Fruit fly (Drosophila melanogaster): Measurements from ENCODE around the gene brk.
A peak's percentile ranks its signal among the peaks of the same experiment; 100 is the strongest.

Gene brk

DNA sequence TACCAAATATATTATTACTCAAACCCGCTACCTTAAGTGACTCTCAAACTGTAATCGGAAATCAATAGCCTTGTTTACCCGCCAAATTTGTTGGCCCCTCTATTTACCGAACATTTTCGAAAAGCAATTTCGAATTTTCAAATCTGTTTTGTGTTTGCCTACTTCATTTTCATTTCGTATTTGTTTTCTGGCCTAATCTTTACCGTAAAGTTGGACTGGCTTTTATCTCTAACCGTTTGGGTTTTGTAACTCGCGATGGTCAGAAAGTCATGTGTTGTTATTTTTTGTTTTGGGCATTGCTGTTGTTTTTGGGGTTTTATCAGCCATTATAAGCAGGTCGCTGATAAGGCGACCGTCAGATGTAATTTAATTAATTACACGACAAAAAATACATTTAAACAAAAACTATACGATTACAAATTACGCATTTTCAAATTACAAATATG, 25.6 kb downstream of the brk start (continued):
- peak in 1 of 2 experiments; percentile 51 for TF ChIP-seq tll (GFP tag; optimal IDR thresholded peaks at IDR 0.05)
- TF ChIP-seq CG7271 (tag; optimal IDR thresholded peaks at IDR 0.05), result no peak
- no peak for TF ChIP-seq pita (GFP tag; optimal IDR thresholded peaks at IDR 0.05)
- no peak for TF ChIP-seq zf30C (GFP tag; optimal IDR thresholded peaks at IDR 0.05)
- TF ChIP-seq dmrt99B (tag; optimal IDR thresholded peaks at IDR 0.05), result peak; percentile 28
- no peak for TF ChIP-seq Dek (tag; optimal IDR thresholded peaks at IDR 0.05)
- TF ChIP-seq knrl (GFP tag; IDR thresholded peaks at IDR 0.05; ENCODE audit: partially characterized antibody), result no peak
- no peak for TF ChIP-seq HHEX (GFP tag; optimal IDR thresholded peaks at IDR 0.05)
- TF ChIP-seq Asciz (GFP tag; optimal IDR thresholded peaks at IDR 0.05), result peak; percentile 75
- TF ChIP-seq CG5245 (GFP tag; optimal IDR thresholded peaks at IDR 0.05), result no peak
- peak; percentile 12 for TF ChIP-seq CG2116 (GFP tag; optimal IDR thresholded peaks at IDR 0.05)
- TF ChIP-seq Xrp1 (GFP tag; IDR thresholded peaks at IDR 0.05), result peak; percentile 79
- peak; percentile 16 for TF ChIP-seq Fer3 (tag; optimal IDR thresholded peaks at IDR 0.05)
- no peak for TF ChIP-seq CG17612 (GFP tag; IDR thresholded peaks at IDR 0.05)
- no peak for TF ChIP-seq Usf (GFP tag; optimal IDR thresholded peaks at IDR 0.05)
- peak in 1 of 2 experiments; percentile 61 for TF ChIP-seq Pdp1 (GFP tag; optimal IDR thresholded peaks at IDR 0.05)
- peak; percentile 78 for TF ChIP-seq sens (GFP tag)
- no peak for TF ChIP-seq croc (GFP tag; conservative IDR thresholded peaks at IDR 0.05)
- no peak for TF ChIP-seq Nf-YC (tag; optimal IDR thresholded peaks at IDR 0.05)
- no peak for TF ChIP-seq esg (GFP tag; conservative IDR thresholded peaks at IDR 0.05)
- TF ChIP-seq cas (GFP tag; IDR thresholded peaks at IDR 0.05), result no peak
- TF ChIP-seq CG13775 (GFP tag; optimal IDR thresholded peaks at IDR 0.05), result no peak
- no peak for TF ChIP-seq CG11085 (GFP tag; IDR thresholded peaks at IDR 0.05)
- TF ChIP-seq Sry-β (GFP tag; optimal IDR thresholded peaks at IDR 0.05), result no peak
- no peak for TF ChIP-seq D (optimal IDR thresholded peaks at IDR 0.05)
- TF ChIP-seq D (GFP tag; optimal IDR thresholded peaks at IDR 0.05), result peak; percentile 39
- TF ChIP-seq CG18764 (GFP tag; optimal IDR thresholded peaks at IDR 0.05), result no peak
- TF ChIP-seq Bdp1 (GFP tag; optimal IDR thresholded peaks at IDR 0.05), result peak; percentile 20
- TF ChIP-seq CG7745 (tag; optimal IDR thresholded peaks at IDR 0.05), result peak; percentile 84
- no peak for TF ChIP-seq trem (tag; optimal IDR thresholded peaks at IDR 0.05)
- TF ChIP-seq ttk (GFP tag; IDR thresholded peaks at IDR 0.05), result no peak
- peak; percentile 29 for TF ChIP-seq NC2β (GFP tag; optimal IDR thresholded peaks at IDR 0.05)
- TF ChIP-seq CG15514 (GFP tag; optimal IDR thresholded peaks at IDR 0.05), result no peak
- TF ChIP-seq CG34422 (GFP tag; IDR thresholded peaks at IDR 0.05), result no peak
- peak; percentile 35 for TF ChIP-seq Lhr (GFP tag; optimal IDR thresholded peaks at IDR 0.05)
- no peak for TF ChIP-seq toy (GFP tag; IDR thresholded peaks at IDR 0.05)
- no peak for TF ChIP-seq CG7839 (tag; optimal IDR thresholded peaks at IDR 0.05)
- peak; percentile 62; the same call in 1 of the 2 replicates for TF ChIP-seq CG1024 (GFP tag; IDR thresholded peaks at IDR 0.05)
- TF ChIP-seq CG4328 (GFP tag; optimal IDR thresholded peaks at IDR 0.05), result peak; percentile 49
- TF ChIP-seq Atf6 (GFP tag; IDR thresholded peaks at IDR 0.05), result peak; percentile 54; the same call in 1 of the 2 replicates
- TF ChIP-seq Dp (GFP tag; optimal IDR thresholded peaks at IDR 0.05), result no peak
- no peak for TF ChIP-seq Hr78 (GFP tag; optimal IDR thresholded peaks at IDR 0.05)
- TF ChIP-seq ATbp (GFP tag; optimal IDR thresholded peaks at IDR 0.05), result peak; percentile 75
- TF ChIP-seq CG15269 (tag; optimal IDR thresholded peaks at IDR 0.05), result no peak
- no peak for TF ChIP-seq gcm2 (GFP tag; optimal IDR thresholded peaks at IDR 0.05)
